Worm (Caenorhabditis elegans) whole organism, early embryonic: ENCODE measurements around the gene K03B8.11.

Experiments used
- B0310.2 ChIP-seq: sonication (generic microtip); optimal IDR thresholded peaks from 2 replicates; lab custom pipeline; 2016; ENCODE audit warnings: mild to moderate bottlenecking, missing genetic modification characterization, missing compliant biosample characterization
- hnd-1 ChIP-seq: sonication (generic microtip); optimal IDR thresholded peaks from 2 replicates; lab custom pipeline; 2016; ENCODE audit warnings: missing genetic modification characterization, missing compliant biosample characterization

- TF ChIP-seq hnd-1 (no peak), B0310.2 (tag; lab: Kevin White, UChicago) (no peak)
Observed at ce11 chrV:11346912-11347311, 43.4 kb downstream of the K03B8.11 start, which contains the start of gene grl-7.
